Worm (Caenorhabditis elegans) whole organism, late embryonic: ENCODE results near the gene col-40.
A peak's percentile ranks its signal among the peaks of the same experiment; 100 is the strongest.

Source experiments
- C08G9.2 ChIP-seq: sonication (generic microtip); optimal IDR thresholded peaks from 2 replicates; lab custom pipeline; 2016; ENCODE audit warnings: mild to moderate bottlenecking, missing genetic modification characterization, moderate library complexity, missing compliant biosample characterization
- C38D4.7 ChIP-seq: fragments of 200-800 bp; sonication (Bioruptor generic); optimal IDR thresholded peaks from 2 replicates; lab custom pipeline; 2018; ENCODE audit warnings: mild to moderate bottlenecking, missing genetic modification characterization, moderate library complexity, missing compliant biosample characterization
- T23F11.4 ChIP-seq: fragments of 200-800 bp; sonication (Bioruptor generic); optimal IDR thresholded peaks from 2 replicates; lab custom pipeline; 2018; ENCODE audit warnings: mild to moderate bottlenecking, missing genetic modification characterization, missing compliant biosample characterization
- Y22D7AL.16 ChIP-seq: sonication (generic microtip); optimal IDR thresholded peaks from 2 replicates; lab custom pipeline; 2016; ENCODE audit warnings: missing genetic modification characterization, missing compliant biosample characterization
- ahr-1 ChIP-seq: sonication (generic microtip); optimal IDR thresholded peaks from 2 replicates; lab custom pipeline; 2016; ENCODE audit warnings: missing genetic modification characterization, missing compliant biosample characterization
- ceh-2 ChIP-seq: sonication (generic microtip); optimal IDR thresholded peaks from 2 replicates; lab custom pipeline; 2016; ENCODE audit warnings: missing genotype, missing genetic modification characterization, missing compliant biosample characterization
- ceh-30 ChIP-seq: fragments of 150-350 bp; optimal IDR thresholded peaks from 2 replicates; lab custom pipeline; 2014; ENCODE audit warnings: missing biosample characterization, missing genetic modification characterization
- ceh-34 ChIP-seq: sonication (generic microtip); optimal IDR thresholded peaks from 2 replicates; lab custom pipeline; 2016; ENCODE audit warnings: mild to moderate bottlenecking, missing genetic modification characterization, missing compliant biosample characterization
- ceh-45 ChIP-seq: fragments of 200-800 bp; sonication (Bioruptor generic); IDR thresholded peaks from 2 replicates; pipeline ENCODE4 v1.3.6; 2022; ENCODE audit warnings: missing genetic modification reagents, missing genetic modification characterization, missing compliant biosample characterization
- ceh-6 ChIP-seq: fragments of 200-800 bp; sonication (Bioruptor generic); optimal IDR thresholded peaks from 2 replicates; lab custom pipeline; 2018; ENCODE audit warnings: mild to moderate bottlenecking, missing genetic modification characterization, missing compliant biosample characterization
- che-1 ChIP-seq: sonication (generic microtip); optimal IDR thresholded peaks from 2 replicates; lab custom pipeline; 2016; ENCODE audit warnings: mild to moderate bottlenecking, missing genetic modification characterization, missing compliant biosample characterization
- dve-1 ChIP-seq: sonication (generic microtip); optimal IDR thresholded peaks from 2 replicates; lab custom pipeline; 2017; ENCODE audit warnings: antibody characterized with exemption, mild to moderate bottlenecking, missing genetic modification characterization, missing compliant biosample characterization
- fax-1 ChIP-seq: sonication (generic microtip); optimal IDR thresholded peaks from 2 replicates; lab custom pipeline; 2016; ENCODE audit warnings: missing genotype, missing genetic modification characterization, missing compliant biosample characterization
- fkh-10 ChIP-seq: fragments of 150-350 bp; optimal IDR thresholded peaks from 2 replicates; lab custom pipeline; 2014; ENCODE audit warnings: missing biosample characterization, missing genetic modification reagents, missing genetic modification characterization
- fkh-6 ChIP-seq: sonication (generic microtip); optimal IDR thresholded peaks from 2 replicates; lab custom pipeline; 2016; ENCODE audit warnings: missing genetic modification characterization, missing compliant biosample characterization
- hlh-30 ChIP-seq: sonication (generic microtip); optimal IDR thresholded peaks from 2 replicates; lab custom pipeline; 2017; ENCODE audit warnings: antibody characterized with exemption, missing genetic modification characterization, missing compliant biosample characterization; ENCODE audit not compliant: insufficient read depth
- hlh-6 ChIP-seq: sonication (generic microtip); optimal IDR thresholded peaks from 2 replicates; lab custom pipeline; 2016; ENCODE audit warnings: missing genotype, missing genetic modification characterization, missing compliant biosample characterization
- lin-11 ChIP-seq: fragments of 200-800 bp; sonication (Bioruptor generic); optimal IDR thresholded peaks from 2 replicates; lab custom pipeline; 2018; ENCODE audit warnings: mild to moderate bottlenecking, missing genetic modification characterization, missing compliant biosample characterization
- madf-2 ChIP-seq: sonication (generic microtip); optimal IDR thresholded peaks from 2 replicates; lab custom pipeline; 2017; ENCODE audit warnings: missing genetic modification characterization, missing compliant biosample characterization
- npax-4 ChIP-seq: sonication (generic microtip); optimal IDR thresholded peaks from 2 replicates; lab custom pipeline; 2016; ENCODE audit warnings: missing genetic modification characterization, missing compliant biosample characterization
- pat-9 ChIP-seq: fragments of 200-800 bp; sonication (Bioruptor generic); optimal IDR thresholded peaks from 2 replicates; lab custom pipeline; 2018; ENCODE audit warnings: mild to moderate bottlenecking, missing genetic modification characterization, moderate library complexity, missing compliant biosample characterization
- pax-1 ChIP-seq: fragments of 150-350 bp; optimal IDR thresholded peaks from 2 replicates; lab custom pipeline; 2014; ENCODE audit warnings: missing biosample characterization, missing genetic modification characterization
- pqm-1 ChIP-seq: sonication (generic microtip); optimal IDR thresholded peaks from 2 replicates; lab custom pipeline; 2016; ENCODE audit warnings: missing genetic modification characterization, missing compliant biosample characterization
- pros-1 ChIP-seq: fragments of 150-350 bp; optimal IDR thresholded peaks from 2 replicates; lab custom pipeline; 2014; ENCODE audit warnings: missing biosample characterization, missing genetic modification reagents, missing genetic modification characterization
- ref-2 ChIP-seq: sonication (generic microtip); optimal IDR thresholded peaks from 2 replicates; lab custom pipeline; 2016; ENCODE audit warnings: missing genetic modification characterization, missing compliant biosample characterization
- rnt-1 ChIP-seq: sonication (generic microtip); optimal IDR thresholded peaks from 2 replicates; lab custom pipeline; 2016; ENCODE audit warnings: missing genetic modification characterization, missing compliant biosample characterization
- sox-4 ChIP-seq: sonication (generic microtip); optimal IDR thresholded peaks from 2 replicates; lab custom pipeline; 2017; ENCODE audit warnings: mild to moderate bottlenecking, missing genetic modification characterization, inconsistent platforms, missing compliant biosample characterization
- syd-9 ChIP-seq: sonication (generic microtip); optimal IDR thresholded peaks from 2 replicates; lab custom pipeline; 2016; ENCODE audit warnings: mild to moderate bottlenecking, missing genetic modification characterization, moderate library complexity, missing compliant biosample characterization
- tbx-2 ChIP-seq: sonication (generic microtip); optimal IDR thresholded peaks from 2 replicates; lab custom pipeline; 2016; ENCODE audit warnings: missing genetic modification characterization, missing compliant biosample characterization
- tbx-7 ChIP-seq: sonication (generic microtip); optimal IDR thresholded peaks from 2 replicates; lab custom pipeline; 2016; ENCODE audit warnings: missing genotype, missing genetic modification characterization, missing compliant biosample characterization
- unc-3 ChIP-seq, 2 experiments: fragments of 200-800 bp in 1 of 2; sonication (Bioruptor generic) in 1 of 2; sonication (generic microtip) in 1 of 2; conservative IDR thresholded peaks in 1 of 2; optimal IDR thresholded peaks in 1 of 2; 2 replicates each; pipeline versions ENCODE4 v1.3.6 to Lab custom; 2016 to 2022; ENCODE audit warnings: missing compliant biosample characterization in 2 of 2, missing genetic modification characterization in 2 of 2, missing genetic modification reagents in 1 of 2
- unc-55 ChIP-seq: sonication (generic microtip); optimal IDR thresholded peaks from 2 replicates; lab custom pipeline; 2017; ENCODE audit warnings: missing biosample characterization, missing genetic modification reagents, missing genetic modification characterization
- unc-86 ChIP-seq: sonication (generic microtip); optimal IDR thresholded peaks from 2 replicates; lab custom pipeline; 2016; ENCODE audit warnings: missing genetic modification characterization, missing compliant biosample characterization

Gene col-40

DNA sequence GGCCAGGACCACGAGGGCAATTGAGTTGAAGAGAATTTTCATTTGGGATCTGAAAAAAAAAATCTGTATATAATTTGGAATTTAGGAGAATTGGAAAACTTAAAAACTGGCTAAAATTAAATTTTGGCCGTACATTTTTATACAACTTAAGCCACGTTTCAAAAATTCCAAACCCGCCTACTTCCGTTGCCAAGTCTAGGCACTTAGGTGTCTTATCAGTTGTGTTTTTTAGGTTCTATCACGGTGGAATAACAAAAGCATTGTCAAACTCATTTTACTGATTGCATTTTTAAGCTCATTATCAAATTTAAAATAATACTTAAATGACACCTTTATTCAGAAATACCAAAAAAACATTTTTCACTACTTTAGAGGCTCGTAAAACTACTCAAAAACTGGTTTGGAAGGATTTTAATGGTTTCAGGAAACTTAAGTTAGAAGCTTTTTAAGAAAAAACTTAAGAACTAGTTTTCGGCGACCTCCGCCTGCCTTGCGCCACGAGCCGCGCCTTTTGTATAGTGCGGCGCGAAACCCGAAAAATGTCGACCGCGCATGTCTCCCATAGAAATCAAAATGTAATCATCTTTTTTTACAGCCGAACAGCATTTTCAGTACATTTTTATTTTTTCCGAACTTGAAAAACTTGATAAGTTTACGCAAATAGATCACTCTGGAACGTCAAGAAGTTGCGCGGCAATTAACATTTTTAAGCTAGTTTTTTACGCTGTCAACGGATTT lies 11.4 kb upstream of the col-40 start, which contains the start of gene lips-13:
Gene lips-13 (minus strand): TSS at position 51 of the 738 bp plus-strand sequence.
- no peak for TF ChIP-seq ref-2 (tag; lab: Kevin White, UChicago)
- TF ChIP-seq Y22D7AL.16 = no peak
- no peak for TF ChIP-seq ceh-2 (tag; lab: Kevin White, UChicago)

ce11 chrII:1116521-1116920 lies 9.8 kb upstream of the col-40 start:
- TF ChIP-seq lin-11 (tag; lab: Kevin White, UChicago) (no peak), T23F11.4 (GFP tag; lab: Kevin White, UChicago) (no peak), ceh-34 (tag; lab: Kevin White, UChicago) (no peak), unc-55 (GFP tag; lab: Kevin White, UChicago) (no peak), npax-4 (tag; lab: Kevin White, UChicago) (no peak)

ce11 chrII:1114133-1114532 lies 7.4 kb upstream of the col-40 start, which contains the start of gene lips-12:
Gene lips-12 (minus strand): TSS chrII:1114233.
- TF ChIP-seq tbx-2 (tag; lab: Kevin White, UChicago) (no peak), unc-3 (GFP tag; conservative IDR thresholded peaks at IDR 0.05; lab: Robert Waterston, UW) (no peak), unc-3 (tag; optimal IDR thresholded peaks at IDR 0.05; lab: Kevin White, UChicago) (no peak), C08G9.2 (tag; lab: Kevin White, UChicago) (no peak), fkh-10 (no peak), ceh-6 (no peak), pqm-1 (tag; lab: Kevin White, UChicago) (no peak), pax-1 (tag; lab: Kevin White, UChicago) (no peak), ceh-45 (GFP tag; lab: Robert Waterston, UW) (no peak), pat-9 (no peak), fkh-6 (tag; lab: Kevin White, UChicago) (no peak), sox-4 (tag; lab: Kevin White, UChicago) (no peak), ceh-30 (tag; lab: Kevin White, UChicago) (no peak), ahr-1 (tag; lab: Kevin White, UChicago) (no peak)
- TF ChIP-seq, all 69 proteins: peak for 0

ce11 chrII:1110901-1111300 lies 4.1 kb upstream of the col-40 start, which contains the start of gene lips-11:
Gene lips-11 (minus strand): TSS chrII:1111001.
- TF ChIP-seq madf-2 = no peak
- no peak for TF ChIP-seq pros-1 (tag; lab: Kevin White, UChicago)
- TF ChIP-seq pat-9 = no peak
- no peak for TF ChIP-seq syd-9 (tag; lab: Kevin White, UChicago)
- TF ChIP-seq fax-1 (tag; lab: Kevin White, UChicago) = no peak
- no peak for TF ChIP-seq ceh-2 (tag; lab: Kevin White, UChicago)
- TF ChIP-seq npax-4 (tag; lab: Kevin White, UChicago) = no peak
- TF ChIP-seq fkh-10 = no peak
- TF ChIP-seq hlh-30 (tag; lab: Kevin White, UChicago) = no peak
- no peak for TF ChIP-seq ceh-45 (GFP tag; lab: Robert Waterston, UW)
- no peak for TF ChIP-seq tbx-7 (tag; lab: Kevin White, UChicago)
- no peak for TF ChIP-seq che-1 (tag; lab: Kevin White, UChicago)
- TF ChIP-seq C38D4.7 (GFP tag; lab: Kevin White, UChicago) = no peak
- no peak for TF ChIP-seq dve-1 (tag; lab: Kevin White, UChicago)
- no peak for TF ChIP-seq unc-86 (tag; lab: Kevin White, UChicago)
- TF ChIP-seq ref-2 (tag; lab: Kevin White, UChicago) = no peak
- no peak for TF ChIP-seq ceh-6
- no peak for TF ChIP-seq unc-55 (GFP tag; lab: Kevin White, UChicago)
- no peak for TF ChIP-seq tbx-2 (tag; lab: Kevin White, UChicago)

- TF ChIP-seq ceh-34 (tag; lab: Kevin White, UChicago) (no peak), pax-1 (tag; lab: Kevin White, UChicago) (no peak), syd-9 (tag; lab: Kevin White, UChicago) (peak; percentile 38), rnt-1 (no peak), ceh-45 (GFP tag; lab: Robert Waterston, UW) (no peak), hlh-6 (tag; lab: Kevin White, UChicago) (peak; percentile 38)
Observed at ce11 chrII:1105291-1105690, 1.5 kb downstream of the col-40 start.
